Fruit fly (Drosophila melanogaster) whole organism, adult: ENCODE data around the gene tkv.

ENCODE experiments used
- CG11617 ChIP-seq: fragments of 200-800 bp; sonication (Bioruptor generic); optimal IDR thresholded peaks from 2 replicates; lab custom pipeline; 2017; ENCODE audit warnings: mild to moderate bottlenecking, missing biosample characterization, missing genetic modification reagents, missing genetic modification characterization
- CG12768 ChIP-seq: fragments of 200-800 bp; sonication (Bioruptor generic); optimal IDR thresholded peaks from 2 replicates; lab custom pipeline; 2017; ENCODE audit warnings: missing biosample characterization, missing genetic modification characterization, mild to moderate bottlenecking, moderate library complexity, missing genetic modification reagents
- CG14711 ChIP-seq: fragments of 200-800 bp; sonication (Bioruptor generic); optimal IDR thresholded peaks from 2 replicates; lab custom pipeline; 2018; ENCODE audit warnings: missing biosample characterization, mild to moderate bottlenecking, missing genetic modification characterization, moderate library complexity
- CG1620 ChIP-seq: fragments of 200-800 bp; sonication (Bioruptor generic); optimal IDR thresholded peaks from 2 replicates; lab custom pipeline; 2016; ENCODE audit warnings: missing biosample characterization, missing genetic modification characterization
- CG33017 ChIP-seq: fragments of 200-800 bp; sonication (Bioruptor generic); optimal IDR thresholded peaks from 2 replicates; lab custom pipeline; 2018; ENCODE audit warnings: missing biosample characterization, mild to moderate bottlenecking, missing genetic modification characterization, moderate library complexity
- CG5204 ChIP-seq: fragments of 200-800 bp; sonication (Bioruptor generic); optimal IDR thresholded peaks from 2 replicates; lab custom pipeline; 2016; ENCODE audit warnings: missing biosample characterization, missing genetic modification characterization
- CG7045 ChIP-seq: fragments of 200-800 bp; sonication (Bioruptor generic); optimal IDR thresholded peaks from 2 replicates; lab custom pipeline; 2017; ENCODE audit warnings: missing biosample characterization, mild to moderate bottlenecking, missing genetic modification characterization
- CG7101 ChIP-seq: fragments of 200-800 bp; sonication (Bioruptor generic); optimal IDR thresholded peaks from 2 replicates; lab custom pipeline; 2018; ENCODE audit warnings: missing biosample characterization, mild to moderate bottlenecking, missing genetic modification characterization, moderate library complexity
- Clk ChIP-seq: fragments of 200-800 bp; sonication (Bioruptor generic); optimal IDR thresholded peaks from 2 replicates; lab custom pipeline; 2017; ENCODE audit warnings: missing biosample characterization, missing genetic modification characterization
- Crg-1 ChIP-seq: fragments of 200-800 bp; sonication (Bioruptor generic); optimal IDR thresholded peaks from 2 replicates; lab custom pipeline; 2016; ENCODE audit warnings: missing biosample characterization, missing genetic modification characterization
- Hr96 ChIP-seq: fragments of 200-800 bp; sonication (Bioruptor generic); optimal IDR thresholded peaks from 2 replicates; lab custom pipeline; 2016; ENCODE audit warnings: missing biosample characterization, missing genetic modification characterization
- Mnt ChIP-seq: fragments of 200-800 bp; sonication (Bioruptor generic); optimal IDR thresholded peaks from 2 replicates; lab custom pipeline; 2016; ENCODE audit warnings: missing biosample characterization, mild to moderate bottlenecking, missing genetic modification characterization
- bab1 ChIP-seq: fragments of 200-800 bp; sonication (Bioruptor generic); optimal IDR thresholded peaks from 3 replicates; lab custom pipeline; 2019; ENCODE audit warnings: missing biosample characterization, mild to moderate bottlenecking, missing genetic modification characterization, moderate library complexity
- cic ChIP-seq: fragments of 200-800 bp; sonication (Bioruptor generic); optimal IDR thresholded peaks from 2 replicates; lab custom pipeline; 2017; ENCODE audit warnings: missing biosample characterization, mild to moderate bottlenecking, missing genetic modification characterization, moderate library complexity
- cnc ChIP-seq, 2 experiments: fragments of >200 bp; optimal IDR thresholded peaks; 2 replicates each; lab custom pipeline; 2017
- kay ChIP-seq: fragments of 200-800 bp; sonication (Bioruptor generic); peaks from one replicate; lab custom pipeline; 2016; ENCODE audit warnings: missing biosample characterization, missing genetic modification characterization, borderline replicate concordance
- ovo ChIP-seq: fragments of 200-800 bp; sonication (Bioruptor generic); optimal IDR thresholded peaks from 2 replicates; lab custom pipeline; 2016; ENCODE audit warnings: missing biosample characterization, missing genetic modification characterization
- pad ChIP-seq: fragments of 200-800 bp; sonication (Bioruptor generic); optimal IDR thresholded peaks from 3 replicates; lab custom pipeline; 2017; ENCODE audit warnings: missing biosample characterization, missing genetic modification characterization, mild to moderate bottlenecking, moderate library complexity, missing genetic modification reagents
- tj ChIP-seq: fragments of 200-800 bp; sonication (Bioruptor generic); optimal IDR thresholded peaks from 3 replicates; lab custom pipeline; 2017; ENCODE audit warnings: missing biosample characterization, mild to moderate bottlenecking, missing genetic modification characterization, moderate library complexity
- toe ChIP-seq: fragments of 200-800 bp; sonication (Bioruptor generic); optimal IDR thresholded peaks from 2 replicates; lab custom pipeline; 2016; ENCODE audit warnings: missing biosample characterization, missing genetic modification characterization

The tkv gene

DNA sequence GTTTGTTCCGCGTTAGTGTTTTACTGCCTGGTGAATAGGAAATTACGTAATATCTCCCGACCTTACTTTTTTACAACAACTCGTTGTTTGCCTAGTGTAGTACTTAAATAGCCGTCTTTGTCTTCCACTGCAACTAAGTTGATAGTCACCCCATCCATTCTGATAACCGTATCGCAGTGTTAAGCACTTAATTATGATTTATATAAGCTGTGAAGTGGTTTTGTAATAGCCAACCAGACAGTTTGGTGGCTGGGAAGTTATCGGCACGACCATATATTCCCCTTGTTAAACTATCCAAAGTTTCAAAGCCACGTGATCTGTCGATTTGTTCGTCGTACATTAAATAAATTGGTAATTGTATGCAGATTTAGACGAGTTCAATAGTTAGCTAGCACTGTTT, 33.2 kb upstream of the tkv start:
- TF ChIP-seq ovo (GFP tag; lab: Kevin White, UChicago) (peak; percentile 11), CG7101 (peak; percentile 47), toe (no peak), CG11617 (GFP tag; lab: Kevin White, UChicago) (no peak), Mnt (GFP tag; lab: Kevin White, UChicago) (peak; percentile 15), Hr96 (peak; percentile 37), cnc (optimal IDR thresholded peaks at IDR 0.05; lab: Kevin White, UChicago) (no peak), Crg-1 (peak; percentile 32), CG1620 (GFP tag; lab: Kevin White, UChicago) (no peak), CG12768 (GFP tag; lab: Kevin White, UChicago) (peak; percentile 24), CG14711 (tag; lab: Kevin White, UChicago) (peak; percentile 30), CG5204 (GFP tag; lab: Kevin White, UChicago) (no peak), CG33017 (peak; percentile 11), tj (no peak), bab1 (GFP tag; lab: Kevin White, UChicago) (no peak), CG7045 (GFP tag; lab: Kevin White, UChicago) (peak; percentile 24), cic (GFP tag; lab: Kevin White, UChicago) (peak; percentile 67), Clk (GFP tag; lab: Kevin White, UChicago) (no peak), pad (GFP tag; lab: Kevin White, UChicago) (no peak), kay (GFP tag; lab: Kevin White, UChicago) (peak; percentile 92)

DNA sequence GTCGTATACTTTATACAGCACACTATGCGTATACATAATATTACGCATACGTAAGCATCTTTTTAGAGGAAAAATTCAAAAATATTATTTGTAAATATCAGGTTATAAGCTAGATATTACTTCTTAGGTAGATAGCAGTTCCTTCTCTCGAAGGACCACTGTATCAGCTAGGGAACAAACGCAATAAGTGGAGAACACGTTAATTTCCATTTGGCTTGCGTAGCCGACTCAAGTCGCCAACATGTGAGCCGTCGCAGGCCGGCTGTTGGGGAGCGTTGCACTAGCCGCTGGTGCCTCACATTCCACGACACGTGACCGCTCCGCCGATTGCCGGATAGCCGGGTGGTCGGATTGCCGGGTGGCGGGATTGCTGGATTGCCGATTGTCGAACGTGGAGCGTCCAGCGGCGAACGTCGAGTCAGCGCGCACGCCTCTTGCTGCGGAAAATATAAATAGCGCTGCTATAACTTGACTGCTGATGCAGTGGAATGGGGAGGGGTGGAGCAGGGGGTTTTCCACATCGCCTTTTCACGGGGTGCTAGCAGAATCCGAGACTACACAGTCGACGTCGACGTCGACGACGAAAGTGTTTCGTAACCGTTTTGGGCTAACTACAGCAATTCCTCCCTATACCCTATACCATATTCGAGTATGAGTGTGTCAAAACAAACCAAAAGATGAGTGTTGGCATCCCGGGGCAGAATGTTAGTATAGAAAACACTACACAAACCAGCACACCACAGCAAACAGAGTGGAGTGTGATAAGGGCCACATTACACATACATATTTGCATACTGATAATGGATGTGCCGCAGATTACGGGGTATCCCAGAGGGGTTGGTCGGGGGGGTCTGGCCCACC, 32.1 kb upstream of the tkv start:
- peak; percentile 68 for TF ChIP-seq CG12768 (GFP tag; lab: Kevin White, UChicago)
- TF ChIP-seq cic (GFP tag; lab: Kevin White, UChicago) = peak; percentile 93
- TF ChIP-seq Mnt (GFP tag; lab: Kevin White, UChicago) = peak; percentile 80
- TF ChIP-seq Hr96 = peak; percentile 60
- peak; percentile 22 for TF ChIP-seq ovo (GFP tag; lab: Kevin White, UChicago)
- peak in 1 of 2 experiments; percentile 46 for TF ChIP-seq cnc (optimal IDR thresholded peaks at IDR 0.05; lab: Kevin White, UChicago)
- TF ChIP-seq Clk (GFP tag; lab: Kevin White, UChicago) = peak; percentile 91
- TF ChIP-seq CG33017 = peak; percentile 60
- peak; percentile 100 for TF ChIP-seq tj
- no peak for TF ChIP-seq CG1620 (GFP tag; lab: Kevin White, UChicago)
- TF ChIP-seq pad (GFP tag; lab: Kevin White, UChicago) = peak; percentile 69
- peak; percentile 72 for TF ChIP-seq CG7101
- TF ChIP-seq CG5204 (GFP tag; lab: Kevin White, UChicago) = peak; percentile 78
- peak; percentile 79 for TF ChIP-seq toe
- peak; percentile 75 for TF ChIP-seq CG7045 (GFP tag; lab: Kevin White, UChicago)
- TF ChIP-seq Crg-1 = peak; percentile 17
- TF ChIP-seq bab1 (GFP tag; lab: Kevin White, UChicago) = peak; percentile 51
- peak; percentile 77 for TF ChIP-seq CG11617 (GFP tag; lab: Kevin White, UChicago)
- TF ChIP-seq kay (GFP tag; lab: Kevin White, UChicago) = peak; percentile 95
- TF ChIP-seq CG14711 (tag; lab: Kevin White, UChicago) = peak; percentile 83

DNA sequence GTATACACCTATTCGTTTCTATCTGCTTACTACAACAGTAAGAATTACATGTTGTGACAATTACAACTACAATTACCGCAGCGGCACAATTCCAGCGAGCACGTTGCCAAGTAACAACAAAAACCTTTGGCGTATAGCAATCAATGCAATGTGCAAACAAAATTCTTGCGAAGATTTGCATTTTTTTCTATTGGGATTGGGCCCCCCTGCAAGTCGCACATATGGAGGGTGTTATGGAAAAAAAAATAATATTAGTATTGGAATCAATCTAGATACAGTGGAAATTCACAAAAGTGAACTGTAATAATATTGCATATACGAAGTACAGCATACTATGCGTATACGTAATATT, 31.5 kb upstream of the tkv start:
- TF ChIP-seq kay (GFP tag; lab: Kevin White, UChicago) = peak; percentile 98
- TF ChIP-seq Clk (GFP tag; lab: Kevin White, UChicago) = no peak
- peak; percentile 25 for TF ChIP-seq Mnt (GFP tag; lab: Kevin White, UChicago)
- TF ChIP-seq pad (GFP tag; lab: Kevin White, UChicago) = no peak
- no peak for TF ChIP-seq tj
- no peak for TF ChIP-seq bab1 (GFP tag; lab: Kevin White, UChicago)
- TF ChIP-seq CG7101 = no peak
- no peak for TF ChIP-seq cnc (optimal IDR thresholded peaks at IDR 0.05; lab: Kevin White, UChicago)
- TF ChIP-seq CG33017 = no peak
- no peak for TF ChIP-seq Hr96
- TF ChIP-seq CG12768 (GFP tag; lab: Kevin White, UChicago) = no peak
- TF ChIP-seq ovo (GFP tag; lab: Kevin White, UChicago) = peak; percentile 3

DNA sequence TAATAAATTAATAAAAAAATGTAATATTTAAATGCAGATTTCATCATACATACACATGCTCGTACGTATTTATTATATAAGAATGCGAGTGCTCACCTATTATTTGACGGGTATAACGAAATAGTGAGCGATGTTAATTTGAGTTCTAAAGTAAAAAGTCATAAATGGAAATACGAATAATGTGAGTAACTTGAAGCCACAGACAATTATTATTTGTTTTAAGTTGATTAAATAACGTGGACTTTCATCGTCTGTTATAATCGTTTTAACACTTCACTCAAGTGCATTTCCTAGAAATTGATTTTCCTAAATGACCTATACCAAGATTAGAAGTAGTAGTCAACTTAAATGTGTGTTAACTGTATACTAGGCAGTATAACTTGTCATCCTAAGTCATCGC, 31.1 kb upstream of the tkv start:
- TF ChIP-seq Crg-1 (peak; percentile 8), ovo (GFP tag; lab: Kevin White, UChicago) (peak; percentile 61), pad (GFP tag; lab: Kevin White, UChicago) (no peak), CG11617 (GFP tag; lab: Kevin White, UChicago) (peak; percentile 29), cnc (optimal IDR thresholded peaks at IDR 0.05; lab: Kevin White, UChicago) (peak in 1 of 2 experiments; percentile 21), CG14711 (tag; lab: Kevin White, UChicago) (peak; percentile 65), toe (peak; percentile 46), Hr96 (peak; percentile 57), Clk (GFP tag; lab: Kevin White, UChicago) (no peak), tj (no peak), CG1620 (GFP tag; lab: Kevin White, UChicago) (peak; percentile 1), CG12768 (GFP tag; lab: Kevin White, UChicago) (peak; percentile 58), CG5204 (GFP tag; lab: Kevin White, UChicago) (peak; percentile 77), CG7101 (peak; percentile 71), CG7045 (GFP tag; lab: Kevin White, UChicago) (peak; percentile 66), cic (GFP tag; lab: Kevin White, UChicago) (no peak), bab1 (GFP tag; lab: Kevin White, UChicago) (peak; percentile 38), kay (GFP tag; lab: Kevin White, UChicago) (no peak), CG33017 (peak; percentile 67), Mnt (GFP tag; lab: Kevin White, UChicago) (no peak)
